Fruit fly (Drosophila melanogaster) Kc167 (cell line): ENCODE measurements around the gene Gba1b.

Experiments
- Sin3A ChIP-seq: fragments of >200 bp; optimal IDR thresholded peaks from 2 replicates; lab custom pipeline; 2018; ENCODE audit warnings: missing external identifiers
- insv ChIP-seq: fragments of >200 bp; optimal IDR thresholded peaks from 3 replicates; lab custom pipeline; 2018; ENCODE audit warnings: missing external identifiers
- psq ChIP-seq: fragments of >200 bp; optimal IDR thresholded peaks from 2 replicates; lab custom pipeline; 2017; ENCODE audit warnings: missing external identifiers

dm6 chr3R:23737676-23738574 lies 33.3 kb downstream of the Gba1b start:
- TF ChIP-seq psq (lab: Kevin White, UChicago) (no peak), Sin3A (lab: Kevin White, UChicago) (no peak), insv (no peak)
